Fruit fly (Drosophila melanogaster): Measurements from ENCODE around the gene Coa7.
A peak's percentile ranks its signal among the peaks of the same experiment; 100 is the strongest.

Gene Coa7

DNA sequence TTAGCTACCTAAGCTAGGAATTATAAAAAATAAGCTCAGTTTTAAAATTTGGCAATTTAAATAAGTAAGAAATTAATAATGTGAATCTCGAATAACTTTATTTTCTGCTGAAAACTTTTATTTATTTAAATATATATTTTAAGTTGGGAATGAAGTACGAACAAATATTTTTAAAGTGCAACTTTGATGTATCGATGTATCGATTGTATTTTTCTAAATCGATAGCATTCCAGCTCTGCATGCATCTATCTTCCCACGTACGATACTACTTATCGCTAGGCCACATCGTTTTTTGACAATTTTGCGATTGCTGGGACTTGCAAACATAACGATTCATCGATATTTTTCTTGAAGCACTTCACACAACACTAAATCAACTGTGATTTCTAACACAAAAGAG lies 5.9 kb upstream of the Coa7 start (continued):
- no peak for TF ChIP-seq hth (optimal IDR thresholded peaks at IDR 0.05)
- no peak for TF ChIP-seq Ravus (GFP tag; IDR thresholded peaks at IDR 0.05)
- peak; percentile 97 for TF ChIP-seq zen2 (GFP tag; IDR thresholded peaks at IDR 0.05; ENCODE audit: partially characterized antibody)
- peak; percentile 98 for TF ChIP-seq Bgb (GFP tag; IDR thresholded peaks at IDR 0.05; ENCODE audit: partially characterized antibody)
- no peak for TF ChIP-seq D19B (GFP tag; optimal IDR thresholded peaks at IDR 0.05)
- TF ChIP-seq Tbp (GFP tag; optimal IDR thresholded peaks at IDR 0.05), result no peak
- TF ChIP-seq Jarid2 (GFP tag; optimal IDR thresholded peaks at IDR 0.05), result no peak
- no peak for TF ChIP-seq cwo (GFP tag; optimal IDR thresholded peaks at IDR 0.05)
- TF ChIP-seq knrl (GFP tag; IDR thresholded peaks at IDR 0.05; ENCODE audit: partially characterized antibody), result peak; percentile 97
- TF ChIP-seq CG11398 (GFP tag; optimal IDR thresholded peaks at IDR 0.05), result no peak
- TF ChIP-seq inv (GFP tag; IDR thresholded peaks at IDR 0.05; ENCODE audit: partially characterized antibody), result peak; percentile 98
- no peak for TF ChIP-seq Sry-β (GFP tag; optimal IDR thresholded peaks at IDR 0.05)
- TF ChIP-seq ind (GFP tag; optimal IDR thresholded peaks at IDR 0.05), result no peak
- peak; percentile 43 for TF ChIP-seq trem (tag; optimal IDR thresholded peaks at IDR 0.05)
- TF ChIP-seq gce (GFP tag; IDR thresholded peaks at IDR 0.05), result no peak
- no peak for TF ChIP-seq aop (GFP tag; IDR thresholded peaks at IDR 0.05)
- no peak for TF ChIP-seq Mad (GFP tag; optimal IDR thresholded peaks at IDR 0.05)
- TF ChIP-seq fd3F (GFP tag; optimal IDR thresholded peaks at IDR 0.05), result no peak
- no peak for TF ChIP-seq lov (optimal IDR thresholded peaks at IDR 0.05)
- TF ChIP-seq lov (GFP tag; IDR thresholded peaks at IDR 0.05), result no peak
- TF ChIP-seq tna (GFP tag; IDR thresholded peaks at IDR 0.05; ENCODE audit: partially characterized antibody), result peak; percentile 98
- TF ChIP-seq CG1792 (GFP tag; optimal IDR thresholded peaks at IDR 0.05), result no peak
- peak; percentile 79 for TF ChIP-seq CG9932 (GFP tag; IDR thresholded peaks at IDR 0.05)
- no peak for TF ChIP-seq abd-A (tag; optimal IDR thresholded peaks at IDR 0.05)
- TF ChIP-seq CG17385 (GFP tag; optimal IDR thresholded peaks at IDR 0.05), result no peak
- no peak for TF ChIP-seq Atf3 (GFP tag; optimal IDR thresholded peaks at IDR 0.05)
- no peak for TF ChIP-seq Atf6 (GFP tag; IDR thresholded peaks at IDR 0.05)
- no peak for TF ChIP-seq Aef1 (GFP tag; IDR thresholded peaks at IDR 0.05)
- TF ChIP-seq Gsc (GFP tag; IDR thresholded peaks at IDR 0.05), result no peak
- no peak for TF ChIP-seq Elba2 (GFP tag; optimal IDR thresholded peaks at IDR 0.05)
- TF ChIP-seq cg (GFP tag; optimal IDR thresholded peaks at IDR 0.05), result no peak
- peak; percentile 93 for TF ChIP-seq Dll (GFP tag; IDR thresholded peaks at IDR 0.05; ENCODE audit: partially characterized antibody)
- no peak for TF ChIP-seq CG11085 (GFP tag; IDR thresholded peaks at IDR 0.05)
- no peak for TF ChIP-seq CG10321 (GFP tag; IDR thresholded peaks at IDR 0.05)
- no peak for TF ChIP-seq cad (GFP tag; optimal IDR thresholded peaks at IDR 0.05)
- TF ChIP-seq Poxn (GFP tag; IDR thresholded peaks at IDR 0.05), result no peak
- TF ChIP-seq Dek (tag; optimal IDR thresholded peaks at IDR 0.05), result no peak
- no peak for TF ChIP-seq Camta (GFP tag; optimal IDR thresholded peaks at IDR 0.05)
- no peak for TF ChIP-seq Oaz (GFP tag; IDR thresholded peaks at IDR 0.05)
- no peak for TF ChIP-seq Mrtf (GFP tag; IDR thresholded peaks at IDR 0.05)
- peak in 1 of 2 experiments; percentile 13 for TF ChIP-seq Pdp1 (GFP tag; optimal IDR thresholded peaks at IDR 0.05)
- no peak for TF ChIP-seq Neu2 (GFP tag; optimal IDR thresholded peaks at IDR 0.05; ENCODE audit: borderline replicate concordance)
- no peak for TF ChIP-seq CG10209 (GFP tag; optimal IDR thresholded peaks at IDR 0.05)
- no peak for TF ChIP-seq Drgx (GFP tag; IDR thresholded peaks at IDR 0.05)
- TF ChIP-seq ara (GFP tag; IDR thresholded peaks at IDR 0.05), result no peak
- TF ChIP-seq CG13123 (GFP tag; optimal IDR thresholded peaks at IDR 0.05), result no peak
- peak; percentile 28 for TF ChIP-seq PHDP (tag; optimal IDR thresholded peaks at IDR 0.05)
- TF ChIP-seq pan (optimal IDR thresholded peaks at IDR 0.05), result no peak
- TF ChIP-seq pan (GFP tag; optimal IDR thresholded peaks at IDR 0.05 in 1 of 2, IDR thresholded peaks at IDR 0.05 in 1 of 2), result no peak
- TF ChIP-seq CG13424 (tag; optimal IDR thresholded peaks at IDR 0.05), result no peak
- TF ChIP-seq vfl (GFP tag; optimal IDR thresholded peaks at IDR 0.05), result no peak
- peak; percentile 95 for TF ChIP-seq Scr (GFP tag; IDR thresholded peaks at IDR 0.05; ENCODE audit: partially characterized antibody)

Measured in whole organism, embryonic.